Worm (Caenorhabditis elegans): ENCODE data around the gene ubh-3.

ubh-3 gene

ce11 chrV:6505339-6505811, 3.2 kb downstream of the ubh-3 start, which contains the start of gene W01A11.7 (continued):
- TF ChIP-seq zag-1 (tag; optimal IDR thresholded peaks at IDR 0.05) (no peak), sox-4 (tag; optimal IDR thresholded peaks at IDR 0.05) (no peak), unc-30 (tag; optimal IDR thresholded peaks at IDR 0.05) (no peak), blmp-1 (tag; optimal IDR thresholded peaks at IDR 0.05) (peak; percentile 85), skn-1 (tag; optimal IDR thresholded peaks at IDR 0.05) (no peak), grh-1 (GFP tag; IDR thresholded peaks at IDR 0.05) (peak; percentile 64), zip-4 (GFP tag; optimal IDR thresholded peaks at IDR 0.05) (no peak), tlp-1 (tag; optimal IDR thresholded peaks at IDR 0.05) (no peak), isw-1 (GFP tag; IDR thresholded peaks at IDR 0.05) (no peak), nhr-47 (tag; optimal IDR thresholded peaks at IDR 0.05) (peak; percentile 45), unc-130 (tag; optimal IDR thresholded peaks at IDR 0.05) (no peak), hlh-4 (tag; optimal IDR thresholded peaks at IDR 0.05) (no peak), unc-98 (GFP tag; IDR thresholded peaks at IDR 0.05) (no peak), mab-9 (GFP tag; IDR thresholded peaks at IDR 0.05) (no peak), nhr-20 (tag; optimal IDR thresholded peaks at IDR 0.05) (peak; percentile 93), hlh-17 (GFP tag; optimal IDR thresholded peaks at IDR 0.05; ENCODE audit: borderline replicate concordance) (no peak), mdl-1 (tag; optimal IDR thresholded peaks at IDR 0.05) (peak in 1 of 2 experiments; percentile 83), F16B12.6 (tag; optimal IDR thresholded peaks at IDR 0.05) (no peak), mep-1 (tag; optimal IDR thresholded peaks at IDR 0.05) (peak; percentile 52), nhr-237 (tag; optimal IDR thresholded peaks at IDR 0.05) (no peak), nhr-76 (tag; optimal IDR thresholded peaks at IDR 0.05) (no peak), efl-1 (optimal IDR thresholded peaks at IDR 0.05) (peak in 1 of 2 experiments; percentile 9), efl-1 (GFP tag; optimal IDR thresholded peaks at IDR 0.05 in 1 of 2) (peak in 1 of 2 experiments; percentile 92), hpl-2 (GFP tag; optimal IDR thresholded peaks at IDR 0.05) (no peak), elt-2 (tag; optimal IDR thresholded peaks at IDR 0.05) (no peak), pqm-1 (tag; optimal IDR thresholded peaks at IDR 0.05) (no peak), ceh-8 (GFP tag; optimal IDR thresholded peaks at IDR 0.05) (no peak), lin-35 (GFP tag; optimal IDR thresholded peaks at IDR 0.05) (peak in 1 of 2 experiments; percentile 63), aha-1 (tag; optimal IDR thresholded peaks at IDR 0.05) (no peak), unc-62 (GFP tag; optimal IDR thresholded peaks at IDR 0.05) (no peak), sup-37 (GFP tag; optimal IDR thresholded peaks at IDR 0.05) (no peak), mef-2 (tag; optimal IDR thresholded peaks at IDR 0.05) (no peak), ceh-82 (tag; optimal IDR thresholded peaks at IDR 0.05) (peak in 1 of 3 experiments; percentile 10), aly-2 (tag; optimal IDR thresholded peaks at IDR 0.05) (no peak), dsc-1 (tag; optimal IDR thresholded peaks at IDR 0.05) (no peak), nhr-19 (GFP tag; conservative IDR thresholded peaks at IDR 0.05) (peak; percentile 69), irx-1 (tag; optimal IDR thresholded peaks at IDR 0.05) (no peak)

- peak; percentile 56 for TF ChIP-seq nhr-85 (tag)
- TF ChIP-seq elt-3 (tag; optimal IDR thresholded peaks at IDR 0.05): peak in 2 of 6 experiments; percentile 11 to 55
- TF ChIP-seq lir-3 (tag; optimal IDR thresholded peaks at IDR 0.05; ENCODE audit: poor library complexity): no peak
- peak; percentile 83 for TF ChIP-seq blmp-1 (tag; optimal IDR thresholded peaks at IDR 0.05)
- TF ChIP-seq skn-1 (tag; optimal IDR thresholded peaks at IDR 0.05): no peak
- TF ChIP-seq lsy-2 (tag; optimal IDR thresholded peaks at IDR 0.05): peak in 1 of 2 experiments; percentile 17
- no peak for TF ChIP-seq aha-1 (tag; optimal IDR thresholded peaks at IDR 0.05)
- no peak for TF ChIP-seq nhr-28 (tag; optimal IDR thresholded peaks at IDR 0.05)
- TF ChIP-seq nhr-19 (GFP tag; conservative IDR thresholded peaks at IDR 0.05): no peak; the same call in 1 of the 2 replicates
These were observed 4.3 kb downstream of the ubh-3 start, which contains the start of gene moc-2 for ce11 chrV:6504131-6504827. TSS of gene moc-2 (minus strand) at chrV:6504181.
